Worm (Caenorhabditis elegans): Measurements from ENCODE around the gene srz-74.
A peak's percentile ranks its signal among the peaks of the same experiment; 100 is the strongest.

The srz-74 gene

ce11 chrIV:16350690-16351089, 21.4 kb downstream of the srz-74 start, which contains the start of gene C35D6.4:
TSS of gene C35D6.4 (plus strand) at chrIV:16350990.
- TF ChIP-seq B0035.1 (tag; optimal IDR thresholded peaks at IDR 0.05) (no peak), snpc-1.1 (tag; optimal IDR thresholded peaks at IDR 0.05; ENCODE audit: insufficient read depth) (no peak), ztf-28 (GFP tag; IDR thresholded peaks at IDR 0.05) (no peak), nhr-80 (tag; optimal IDR thresholded peaks at IDR 0.05) (no peak), lin-35 (GFP tag; optimal IDR thresholded peaks at IDR 0.05) (no peak)

- TF ChIP-seq cebp-1 (GFP tag; IDR thresholded peaks at IDR 0.05) = no peak
- TF ChIP-seq cebp-1 (tag; optimal IDR thresholded peaks at IDR 0.05) = no peak
- TF ChIP-seq ceh-91 (GFP tag; IDR thresholded peaks at IDR 0.05) = no peak
- TF ChIP-seq nhr-80 (tag; optimal IDR thresholded peaks at IDR 0.05) = no peak
- no peak for TF ChIP-seq F23B12.7 (tag; optimal IDR thresholded peaks at IDR 0.05; ENCODE audit: insufficient read depth)
- TF ChIP-seq snpc-3.4 (tag; optimal IDR thresholded peaks at IDR 0.05) = no peak
- no peak for TF ChIP-seq ceh-40 (GFP tag; IDR thresholded peaks at IDR 0.05)
- TF ChIP-seq B0019.2 (GFP tag; conservative IDR thresholded peaks at IDR 0.05) = no peak
- TF ChIP-seq ceh-79 (tag; optimal IDR thresholded peaks at IDR 0.05) = no peak
Measured at ce11 chrIV:16364581-16364980, 35.3 kb downstream of the srz-74 start.

- TF ChIP-seq madf-3 (GFP tag; IDR thresholded peaks at IDR 0.05) = no peak
- TF ChIP-seq ceh-27 (GFP tag; optimal IDR thresholded peaks at IDR 0.05) = no peak
- TF ChIP-seq attf-3 (GFP tag; conservative IDR thresholded peaks at IDR 0.05) = no peak
Measured at ce11 chrIV:16370592-16370991, 41.3 kb downstream of the srz-74 start.

- TF ChIP-seq snpc-4 (GFP tag; optimal IDR thresholded peaks at IDR 0.05) = no peak
- peak in 1 of 4 experiments; percentile 22 for TF ChIP-seq snpc-4 (tag; optimal IDR thresholded peaks at IDR 0.05)
- TF ChIP-seq ztf-22 (GFP tag; optimal IDR thresholded peaks at IDR 0.05) = no peak
- peak; percentile 55; the same call in 1 of the 2 replicates for TF ChIP-seq attf-6 (GFP tag; IDR thresholded peaks at IDR 0.05)
- TF ChIP-seq hmg-20 (GFP tag; IDR thresholded peaks at IDR 0.05) = no peak
- TF ChIP-seq lsl-1 (GFP tag; optimal IDR thresholded peaks at IDR 0.05) = no peak
Measured at ce11 chrIV:16377942-16378341, 48.7 kb downstream of the srz-74 start.

- TF ChIP-seq F57A8.1 (GFP tag; optimal IDR thresholded peaks at IDR 0.05) (no peak), ceh-91 (GFP tag; IDR thresholded peaks at IDR 0.05) (no peak), nfya-2 (GFP tag; IDR thresholded peaks at IDR 0.05) (no peak), nfyb-1 (GFP tag; IDR thresholded peaks at IDR 0.05) (no peak)
Measured at ce11 chrIV:16380278-16380677, 51.0 kb downstream of the srz-74 start.
